Fruit fly (Drosophila melanogaster) whole organism, embryonic: ENCODE measurements around the gene Ctr9.

Source experiments
- ATbp ChIP-seq: fragments of 200-800 bp; sonication (Bioruptor generic); optimal IDR thresholded peaks from 2 replicates; lab custom pipeline; 2017; ENCODE audit warnings: missing biosample characterization, mild to moderate bottlenecking, missing genetic modification characterization, missing genetic modification reagents
- Asciz ChIP-seq: fragments of 200-800 bp; sonication (Bioruptor generic); optimal IDR thresholded peaks from 2 replicates; lab custom pipeline; 2017; ENCODE audit warnings: missing biosample characterization, mild to moderate bottlenecking, missing genetic modification characterization, missing genetic modification reagents
- CG10267 ChIP-seq: fragments of 200-800 bp; sonication (Bioruptor generic); optimal IDR thresholded peaks from 2 replicates; lab custom pipeline; 2018; ENCODE audit warnings: missing biosample characterization, mild to moderate bottlenecking, missing genetic modification characterization, moderate library complexity
- CG10321 ChIP-seq: fragments of 200-800 bp; sonication (Bioruptor generic); IDR thresholded peaks from 2 replicates; pipeline ENCODE4 v1.3.6; 2022; ENCODE audit warnings: missing biosample characterization, missing genetic modification characterization
- CG10543 ChIP-seq: fragments of 200-800 bp; sonication (Bioruptor generic); optimal IDR thresholded peaks from 3 replicates; lab custom pipeline; 2017; ENCODE audit warnings: missing biosample characterization, mild to moderate bottlenecking, missing genetic modification characterization, moderate library complexity
- CG11085 ChIP-seq: fragments of 200-800 bp; sonication (Bioruptor generic); IDR thresholded peaks from 2 replicates; pipeline ENCODE4 v1.3.6; 2022; ENCODE audit warnings: missing biosample characterization, missing genetic modification characterization
- CG11456 ChIP-seq: fragments of 200-800 bp; sonication (Bioruptor generic); IDR thresholded peaks from 3 replicates; pipeline ENCODE4 v1.3.6; 2022; ENCODE audit warnings: missing biosample characterization, missing genetic modification characterization
- CG12104 ChIP-seq: fragments of 200-800 bp; sonication (Bioruptor generic); optimal IDR thresholded peaks from 3 replicates; lab custom pipeline; 2016; ENCODE audit warnings: missing biosample characterization, missing genetic modification characterization
- CG12155 ChIP-seq: fragments of 200-800 bp; sonication (Bioruptor generic); optimal IDR thresholded peaks from 3 replicates; lab custom pipeline; 2016; ENCODE audit warnings: missing biosample characterization, missing genetic modification characterization
- CG14014 ChIP-seq: fragments of 200-800 bp; sonication (Bioruptor generic); IDR thresholded peaks from 2 replicates; pipeline ENCODE4 v1.3.6; 2022; ENCODE audit warnings: missing biosample characterization, missing genetic modification characterization
- CG14965 ChIP-seq: fragments of 200-800 bp; sonication (Bioruptor generic); optimal IDR thresholded peaks from 2 replicates; lab custom pipeline; 2016; ENCODE audit warnings: missing biosample characterization, missing genetic modification characterization, borderline replicate concordance
- CG15073 ChIP-seq: fragments of 200-800 bp; sonication (Bioruptor generic); optimal IDR thresholded peaks from 2 replicates; lab custom pipeline; 2016; ENCODE audit warnings: missing biosample characterization, missing genetic modification characterization
- CG1529 ChIP-seq: fragments of 200-800 bp; sonication (Bioruptor generic); optimal IDR thresholded peaks from 3 replicates; lab custom pipeline; 2018; ENCODE audit warnings: missing biosample characterization, missing genetic modification characterization
- CG15479 ChIP-seq: fragments of 200-800 bp; sonication (Bioruptor generic); optimal IDR thresholded peaks from 3 replicates; lab custom pipeline; 2019; ENCODE audit warnings: missing biosample characterization, mild to moderate bottlenecking, missing genetic modification characterization, moderate library complexity
- CG15514 ChIP-seq: fragments of 200-800 bp; sonication (Bioruptor generic); optimal IDR thresholded peaks from 3 replicates; lab custom pipeline; 2017; ENCODE audit warnings: missing biosample characterization, missing genetic modification characterization, mild to moderate bottlenecking, moderate library complexity, missing genetic modification reagents
- CG17361 ChIP-seq: fragments of 200-800 bp; sonication (Bioruptor generic); IDR thresholded peaks from 3 replicates; pipeline ENCODE4 v1.3.6; 2022; ENCODE audit warnings: missing biosample characterization, missing genetic modification characterization
- CG1792 ChIP-seq: fragments of 200-800 bp; sonication (Bioruptor generic); optimal IDR thresholded peaks from 2 replicates; lab custom pipeline; 2016; ENCODE audit warnings: missing biosample characterization, missing genetic modification characterization
- CG2116 ChIP-seq: fragments of 200-800 bp; sonication (Bioruptor generic); optimal IDR thresholded peaks from 3 replicates; lab custom pipeline; 2018; ENCODE audit warnings: missing biosample characterization, mild to moderate bottlenecking, missing genetic modification characterization
- CG31441 ChIP-seq: fragments of 200-800 bp; sonication (Bioruptor generic); IDR thresholded peaks from 2 replicates; pipeline ENCODE4 v1.3.6; 2022; ENCODE audit warnings: missing biosample characterization, missing genetic modification characterization
- CG3407 ChIP-seq: fragments of 200-800 bp; sonication (Bioruptor generic); optimal IDR thresholded peaks from 2 replicates; lab custom pipeline; 2018; ENCODE audit warnings: missing biosample characterization, mild to moderate bottlenecking, missing genetic modification characterization
- CG4360 ChIP-seq: fragments of 200-800 bp; sonication (Bioruptor generic); IDR thresholded peaks from 2 replicates; pipeline ENCODE4 v1.3.6; 2022; ENCODE audit warnings: missing biosample characterization, missing genetic modification characterization
- CG4707 ChIP-seq: fragments of 200-800 bp; sonication (Bioruptor generic); optimal IDR thresholded peaks from 2 replicates; lab custom pipeline; 2018; ENCODE audit warnings: missing biosample characterization, mild to moderate bottlenecking, missing genetic modification characterization, moderate library complexity
- CG4730 ChIP-seq: fragments of 200-800 bp; sonication (Bioruptor generic); IDR thresholded peaks from 2 replicates; pipeline ENCODE4 v1.3.6; 2022; ENCODE audit warnings: missing biosample characterization, missing genetic modification characterization
- CG6654 ChIP-seq: fragments of 200-800 bp; sonication (Bioruptor generic); optimal IDR thresholded peaks from 2 replicates; lab custom pipeline; 2017; ENCODE audit warnings: missing biosample characterization, mild to moderate bottlenecking, missing genetic modification characterization
- CG7357 ChIP-seq: fragments of 200-800 bp; sonication (Bioruptor generic); IDR thresholded peaks from 3 replicates; pipeline ENCODE4 v1.3.6; 2022; ENCODE audit warnings: missing biosample characterization, missing genetic modification characterization
- CG7839 ChIP-seq: fragments of 200-800 bp; sonication (Bioruptor generic); optimal IDR thresholded peaks from 3 replicates; lab custom pipeline; 2018; ENCODE audit warnings: missing biosample characterization, mild to moderate bottlenecking, missing genetic modification characterization, moderate library complexity
- CG8944 ChIP-seq: fragments of 200-800 bp; sonication (Bioruptor generic); optimal IDR thresholded peaks from 3 replicates; lab custom pipeline; 2016; ENCODE audit warnings: missing biosample characterization, missing genetic modification characterization
- CG9215 ChIP-seq: fragments of 200-800 bp; sonication (Bioruptor generic); IDR thresholded peaks from 2 replicates; pipeline ENCODE4 v1.3.6; 2022; ENCODE audit warnings: missing biosample characterization, missing genetic modification characterization
- CG9797 ChIP-seq: fragments of 200-800 bp; sonication (Bioruptor generic); optimal IDR thresholded peaks from 3 replicates; lab custom pipeline; 2018; ENCODE audit warnings: missing biosample characterization, mild to moderate bottlenecking, missing genetic modification characterization
- CHES-1-like ChIP-seq: fragments of 200-800 bp; sonication (Bioruptor generic); optimal IDR thresholded peaks from 2 replicates; lab custom pipeline; 2016; ENCODE audit warnings: missing biosample characterization, missing genetic modification characterization
- D19B ChIP-seq: fragments of 200-800 bp; sonication (Bioruptor generic); optimal IDR thresholded peaks from 2 replicates; lab custom pipeline; 2017; ENCODE audit warnings: missing biosample characterization, mild to moderate bottlenecking, missing genetic modification characterization
- Gsc ChIP-seq: fragments of 200-800 bp; sonication (Bioruptor generic); IDR thresholded peaks from 2 replicates; pipeline ENCODE4 v1.3.6; 2022; ENCODE audit warnings: missing biosample characterization, missing genetic modification characterization
- HmgZ ChIP-seq: fragments of 200-800 bp; sonication (Bioruptor generic); optimal IDR thresholded peaks from 2 replicates; lab custom pipeline; 2018; ENCODE audit warnings: missing biosample characterization, mild to moderate bottlenecking, missing genetic modification characterization
- Max ChIP-seq: fragments of 200-800 bp; sonication (Bioruptor generic); optimal IDR thresholded peaks from 2 replicates; lab custom pipeline; 2016; ENCODE audit warnings: missing biosample characterization, mild to moderate bottlenecking, missing genetic modification characterization
- PHDP ChIP-seq: fragments of 200-800 bp; sonication (Bioruptor generic); optimal IDR thresholded peaks from 3 replicates; lab custom pipeline; 2018; ENCODE audit warnings: missing biosample characterization, mild to moderate bottlenecking, missing genetic modification characterization, moderate library complexity
- Side ChIP-seq: fragments of 200-800 bp; sonication (Bioruptor generic); optimal IDR thresholded peaks from 2 replicates; lab custom pipeline; 2016; ENCODE audit warnings: missing biosample characterization, missing genetic modification characterization
- Sin3A ChIP-seq: fragments of >200 bp; optimal IDR thresholded peaks from 2 replicates; lab custom pipeline; 2018
- aop ChIP-seq: fragments of 200-800 bp; sonication (Bioruptor generic); IDR thresholded peaks from 2 replicates; pipeline ENCODE4 v1.3.6; 2022; ENCODE audit warnings: missing biosample characterization, missing genetic modification characterization
- br ChIP-seq: fragments of >200 bp; optimal IDR thresholded peaks from 2 replicates; lab custom pipeline; 2017
- crol ChIP-seq: fragments of 200-800 bp; sonication (Bioruptor generic); IDR thresholded peaks from 2 replicates; pipeline ENCODE4 v1.3.6; 2022; ENCODE audit warnings: missing biosample characterization, missing genetic modification characterization
- danr ChIP-seq: fragments of 200-800 bp; sonication (Bioruptor generic); IDR thresholded peaks from 2 replicates; pipeline ENCODE4 v1.3.6; 2022; ENCODE audit warnings: missing biosample characterization, missing genetic modification characterization
- exex ChIP-seq: fragments of 200-800 bp; sonication (Bioruptor generic); optimal IDR thresholded peaks from 4 replicates; lab custom pipeline; 2018; ENCODE audit warnings: missing biosample characterization, mild to moderate bottlenecking, missing genetic modification characterization, moderate library complexity
- fru ChIP-seq: fragments of >200 bp; optimal IDR thresholded peaks from 2 replicates; lab custom pipeline; 2017
- ftz-f1 ChIP-seq: fragments of 200-800 bp; sonication (Bioruptor generic); optimal IDR thresholded peaks from 2 replicates; lab custom pipeline; 2016; ENCODE audit warnings: missing biosample characterization, missing genetic modification characterization
- gfzf ChIP-seq: fragments of 200-800 bp; sonication (Bioruptor generic); optimal IDR thresholded peaks from 2 replicates; lab custom pipeline; 2016; ENCODE audit warnings: missing biosample characterization, mild to moderate bottlenecking, missing genetic modification characterization, moderate library complexity
- h ChIP-seq: fragments of >200 bp; optimal IDR thresholded peaks from 2 replicates; lab custom pipeline; 2017
- hbn ChIP-seq: fragments of 200-800 bp; sonication (Bioruptor generic); IDR thresholded peaks from 2 replicates; pipeline ENCODE4 v1.3.6; 2022; ENCODE audit warnings: missing biosample characterization, missing genetic modification characterization; ENCODE audit not compliant: partially characterized antibody
- kni ChIP-seq: fragments of 200-800 bp; sonication (Bioruptor generic); optimal IDR thresholded peaks from 3 replicates; lab custom pipeline; 2017; ENCODE audit warnings: mild to moderate bottlenecking, missing biosample characterization, missing genetic modification reagents, missing genetic modification characterization
- lbe ChIP-seq: fragments of 200-800 bp; sonication (Bioruptor generic); optimal IDR thresholded peaks from 2 replicates; lab custom pipeline; 2016; ENCODE audit warnings: missing biosample characterization, mild to moderate bottlenecking, missing genetic modification characterization
- nerfin-2 ChIP-seq: fragments of 200-800 bp; sonication (Bioruptor generic); IDR thresholded peaks from 2 replicates; pipeline ENCODE4 v1.3.6; 2022; ENCODE audit warnings: missing biosample characterization, missing genetic modification characterization; ENCODE audit not compliant: partially characterized antibody
- run ChIP-seq: fragments of 200-800 bp; sonication (Bioruptor generic); optimal IDR thresholded peaks from 3 replicates; lab custom pipeline; 2018; ENCODE audit warnings: missing biosample characterization, mild to moderate bottlenecking, missing genetic modification characterization
- ttk ChIP-seq: fragments of 200-800 bp; sonication (Bioruptor generic); IDR thresholded peaks from 2 replicates; pipeline ENCODE4 v2.1.2; 2022; ENCODE audit warnings: missing biosample characterization, missing genetic modification characterization
- wek ChIP-seq: fragments of 200-800 bp; sonication (Bioruptor generic); optimal IDR thresholded peaks from 3 replicates; lab custom pipeline; 2018; ENCODE audit warnings: missing biosample characterization, mild to moderate bottlenecking, missing genetic modification characterization, moderate library complexity

Gene Ctr9

DNA sequence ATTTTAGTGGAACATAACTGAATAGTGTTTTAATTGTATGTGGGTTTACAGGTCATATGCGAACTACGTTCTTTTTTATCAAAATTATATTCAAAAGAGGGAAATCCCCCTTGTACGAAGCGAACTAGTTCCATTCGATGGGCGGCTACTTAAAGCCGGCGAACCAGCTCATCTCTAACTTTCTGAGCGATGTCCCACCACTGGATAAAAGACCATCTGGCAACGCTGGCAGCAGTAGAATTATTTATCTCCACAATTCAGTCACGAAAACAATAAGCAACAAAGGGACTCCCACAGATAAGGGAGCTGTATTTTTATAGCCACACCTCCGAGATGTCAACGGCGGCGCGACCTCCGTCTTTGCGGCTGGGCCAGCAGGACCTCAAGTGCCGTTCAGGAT is 11.3 kb upstream of the Ctr9 start, which contains the start of gene Rabex-5 (continued):
- TF ChIP-seq CG15073 (GFP tag; lab: Kevin White, UChicago): no peak
- TF ChIP-seq CG15479: no peak
- peak; percentile 23 for TF ChIP-seq gfzf (GFP tag; lab: Kevin White, UChicago)
- no peak for TF ChIP-seq CG9797
- TF ChIP-seq HmgZ (tag; lab: Kevin White, UChicago): peak; percentile 78
- peak; percentile 36 for TF ChIP-seq Sin3A (lab: Kevin White, UChicago)
- TF ChIP-seq CG31441: no peak
- no peak for TF ChIP-seq Gsc
- TF ChIP-seq CG4707: no peak
- TF ChIP-seq CG10321: no peak
- TF ChIP-seq ftz-f1 (GFP tag; lab: Kevin White, UChicago): peak; percentile 0
- TF ChIP-seq CG4360: no peak
- TF ChIP-seq kni (GFP tag; lab: Kevin White, UChicago): no peak
- peak; percentile 45 for TF ChIP-seq CG12155 (GFP tag; lab: Kevin White, UChicago)
- no peak for TF ChIP-seq PHDP (tag; lab: Kevin White, UChicago)
- no peak for TF ChIP-seq br (lab: Kevin White, UChicago)
- no peak for TF ChIP-seq lbe (GFP tag; lab: Kevin White, UChicago)
- TF ChIP-seq CG17361 (GFP tag; lab: Robert Waterston, UW): no peak
- TF ChIP-seq CG8944 (GFP tag; lab: Kevin White, UChicago): peak; percentile 45
- peak; percentile 100 for TF ChIP-seq CG15514 (GFP tag; lab: Kevin White, UChicago)
- TF ChIP-seq CG2116 (GFP tag; lab: Kevin White, UChicago): peak; percentile 50
- TF ChIP-seq CG7357 (GFP tag; lab: Robert Waterston, UW): no peak
- TF ChIP-seq wek (GFP tag; lab: Kevin White, UChicago): no peak
- no peak for TF ChIP-seq ATbp (GFP tag; lab: Kevin White, UChicago)
- no peak for TF ChIP-seq ttk (GFP tag; lab: Robert Waterston, UW)
- no peak for TF ChIP-seq D19B (GFP tag; lab: Kevin White, UChicago)
- no peak for TF ChIP-seq CG1529 (GFP tag; lab: Kevin White, UChicago)
- TF ChIP-seq Max (GFP tag; lab: Kevin White, UChicago): peak; percentile 49
- no peak for TF ChIP-seq aop
- TF ChIP-seq exex (tag; lab: Kevin White, UChicago): no peak
- TF ChIP-seq CG7839 (tag; lab: Kevin White, UChicago): no peak
- no peak for TF ChIP-seq CG6654
- TF ChIP-seq CHES-1-like (GFP tag; lab: Kevin White, UChicago): peak; percentile 67
- TF ChIP-seq CG3407 (GFP tag; lab: Kevin White, UChicago): no peak
- no peak for TF ChIP-seq CG11085 (GFP tag; lab: Robert Waterston, UW)
- peak; percentile 25 for TF ChIP-seq CG10267 (tag; lab: Kevin White, UChicago)
- TF ChIP-seq CG14014: no peak
- no peak for TF ChIP-seq fru (lab: Kevin White, UChicago)
- peak; percentile 78 for TF ChIP-seq hbn (GFP tag; lab: Robert Waterston, UW)
- TF ChIP-seq CG12104 (GFP tag; lab: Kevin White, UChicago): no peak
- TF ChIP-seq run (tag; lab: Kevin White, UChicago): no peak
- TF ChIP-seq CG4730 (GFP tag; lab: Robert Waterston, UW): no peak
- no peak for TF ChIP-seq Asciz
- TF ChIP-seq h (lab: Kevin White, UChicago): no peak
- no peak for TF ChIP-seq CG10543
- TF ChIP-seq CG1792 (GFP tag; lab: Kevin White, UChicago): peak; percentile 8
- no peak for TF ChIP-seq crol (GFP tag; lab: Robert Waterston, UW)
- TF ChIP-seq nerfin-2: peak; percentile 68
- TF ChIP-seq Side (GFP tag; lab: Kevin White, UChicago): no peak
- peak; percentile 55; the same call in 1 of the 3 replicates for TF ChIP-seq CG11456 (GFP tag; lab: Robert Waterston, UW)
- TF ChIP-seq CG9215: no peak
- TF ChIP-seq CG14965 (GFP tag; lab: Kevin White, UChicago): no peak
- TF ChIP-seq danr (GFP tag; lab: Robert Waterston, UW): no peak
